Fruit fly (Drosophila melanogaster) ovary, adult (tissue): ENCODE results near the gene Nepl19.

ENCODE experiments used
- CG17801 ChIP-seq: fragments of 200-800 bp; optimal IDR thresholded peaks from 2 replicates; lab custom pipeline; 2019; ENCODE audit warnings: missing biosample characterization, mild to moderate bottlenecking, missing genetic modification characterization, moderate library complexity; ENCODE audit not compliant: partially characterized antibody

Gene Nepl19

dm6 chr3R:28856140-28856539 lies 23.8 kb downstream of the Nepl19 start:
- TF ChIP-seq CG17801: no peak

DNA sequence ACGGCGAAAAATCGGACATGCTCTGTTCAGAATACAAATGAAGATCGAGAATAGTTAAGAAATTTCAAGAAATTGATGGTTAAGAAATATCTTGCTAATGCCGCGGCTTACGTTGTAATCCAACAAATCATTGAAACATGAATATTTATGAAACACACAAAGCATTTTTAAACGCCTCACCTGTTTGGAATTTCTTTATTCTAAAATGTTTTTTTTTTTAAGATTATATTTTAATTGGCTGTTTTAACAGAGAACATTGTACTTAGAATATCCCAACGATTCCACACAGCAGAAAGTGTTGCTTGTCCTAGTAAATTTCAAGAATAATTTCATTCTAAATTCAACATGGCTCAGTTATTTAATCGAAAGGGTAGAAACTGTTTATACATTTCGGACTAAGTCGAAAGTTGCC lies 27.9 kb downstream of the Nepl19 start:
- no peak for TF ChIP-seq CG17801

- TF ChIP-seq CG17801: no peak
Measured at dm6 chr3R:28851530-28851929, 28.4 kb downstream of the Nepl19 start.

DNA sequence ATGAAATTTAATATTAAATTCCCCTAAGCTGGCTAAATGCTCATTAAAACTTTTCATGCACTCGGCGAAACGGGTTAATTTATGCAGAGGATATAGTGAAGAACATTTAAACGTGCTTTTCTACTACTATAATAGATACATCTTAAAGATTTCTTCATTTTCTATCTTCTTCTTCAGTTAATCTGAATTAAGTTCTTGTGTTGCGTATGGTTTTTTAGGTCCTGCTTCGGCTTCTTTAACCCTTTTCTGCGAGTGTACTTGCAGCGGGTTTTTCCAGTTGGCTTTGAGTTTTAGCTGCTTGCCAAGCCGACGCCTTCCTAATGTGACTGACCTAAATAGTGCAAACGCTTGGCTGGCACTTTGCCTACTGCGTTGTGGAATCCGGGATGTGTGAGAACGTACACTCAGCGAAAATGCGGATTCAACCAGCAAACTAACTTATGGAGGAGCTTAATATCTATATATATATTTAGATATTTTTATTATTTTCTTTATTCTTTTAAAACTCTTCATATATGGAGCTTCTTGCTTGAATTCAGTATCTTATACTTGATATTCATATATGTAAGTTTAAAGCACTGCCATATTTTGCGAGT lies 29.2 kb downstream of the Nepl19 start:
- TF ChIP-seq CG17801: no peak

dm6 chr3R:28848693-28849470 lies 31.0 kb downstream of the Nepl19 start:
- peak; percentile 20 for TF ChIP-seq CG17801

- no peak for TF ChIP-seq CG17801
Measured at dm6 chr3R:28847547-28848316, 32.2 kb downstream of the Nepl19 start.

dm6 chr3R:28846877-28847529 lies 32.9 kb downstream of the Nepl19 start:
- no peak for TF ChIP-seq CG17801

DNA sequence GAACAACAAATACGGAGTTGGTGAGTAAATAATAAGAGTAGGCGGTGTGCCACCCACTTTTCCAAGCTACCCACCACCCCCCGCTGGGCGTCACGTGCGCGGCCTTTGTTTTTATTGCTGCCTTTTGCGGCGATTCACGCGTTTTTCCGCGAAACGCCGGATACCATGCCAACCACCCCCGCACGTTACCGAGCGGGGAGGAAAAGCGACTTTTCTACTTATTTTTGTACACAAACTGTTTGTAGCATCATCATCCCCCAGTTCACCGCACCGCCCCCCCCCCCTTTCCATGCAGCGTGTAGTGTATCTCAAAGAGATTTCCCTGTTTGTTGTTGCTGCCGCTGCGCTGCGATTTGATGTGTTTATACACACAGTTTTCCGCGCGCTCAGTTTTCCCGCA lies 33.9 kb downstream of the Nepl19 start:
- no peak for TF ChIP-seq CG17801

DNA sequence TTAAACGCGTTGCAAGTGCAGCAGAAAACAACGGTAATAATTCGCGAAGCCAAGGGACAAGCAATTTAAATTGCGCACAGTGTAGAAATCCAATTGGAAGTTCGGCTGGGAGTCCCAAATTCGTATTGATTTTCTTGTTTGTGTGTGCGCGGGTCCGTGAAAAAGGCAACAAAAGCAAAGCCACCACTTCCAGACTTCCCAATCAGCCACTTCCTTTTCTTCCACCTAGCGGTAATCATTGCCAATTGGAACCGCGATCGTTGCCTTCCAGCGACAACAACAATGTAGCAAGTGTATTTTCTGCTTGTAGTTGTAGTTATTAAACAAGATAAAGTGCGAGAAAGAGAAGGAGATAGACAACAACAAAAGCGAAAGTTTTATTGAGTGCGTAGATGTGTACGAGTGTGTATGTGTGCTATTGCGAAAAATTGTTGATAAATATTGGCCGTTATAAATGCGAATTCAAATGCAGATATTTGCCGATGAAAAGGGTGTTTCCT lies 34.5 kb downstream of the Nepl19 start:
- TF ChIP-seq CG17801: no peak

- peak; percentile 32 for TF ChIP-seq CG17801
Measured at dm6 chr3R:28844611-28845376, 35.1 kb downstream of the Nepl19 start, which contains the start of the genes Apc and spg. Apc (minus strand) TSS chr3R:28844748. spg (plus strand) TSS chr3R:28845270.

dm6 chr3R:28843776-28844610 lies 35.9 kb downstream of the Nepl19 start:
- TF ChIP-seq CG17801: no peak

dm6 chr3R:28842431-28842830 lies 37.5 kb downstream of the Nepl19 start:
- TF ChIP-seq CG17801: no peak

DNA sequence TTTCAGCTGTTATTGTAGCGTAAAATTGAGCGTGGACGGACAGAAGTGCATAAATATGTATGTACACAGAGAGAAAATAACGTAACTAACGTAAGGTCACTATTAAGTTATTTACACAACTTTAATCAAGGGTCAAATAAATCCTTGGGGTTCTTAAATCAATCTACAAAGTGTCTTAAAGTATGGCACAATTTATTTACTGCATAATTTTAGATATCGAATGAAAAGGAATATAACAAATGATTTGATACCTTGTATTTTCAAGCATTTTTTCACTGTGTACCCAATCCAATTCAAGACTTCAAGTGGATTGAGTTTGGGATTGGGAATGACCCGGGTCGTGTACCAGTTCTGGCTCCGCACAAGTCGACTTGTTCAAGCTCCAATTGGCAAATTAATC lies 38.0 kb downstream of the Nepl19 start:
- TF ChIP-seq CG17801: no peak

dm6 chr3R:28840620-28841019 lies 39.3 kb downstream of the Nepl19 start:
- TF ChIP-seq CG17801: no peak
